Fruit fly (Drosophila melanogaster): ENCODE results near the gene pic.

pic gene

DNA sequence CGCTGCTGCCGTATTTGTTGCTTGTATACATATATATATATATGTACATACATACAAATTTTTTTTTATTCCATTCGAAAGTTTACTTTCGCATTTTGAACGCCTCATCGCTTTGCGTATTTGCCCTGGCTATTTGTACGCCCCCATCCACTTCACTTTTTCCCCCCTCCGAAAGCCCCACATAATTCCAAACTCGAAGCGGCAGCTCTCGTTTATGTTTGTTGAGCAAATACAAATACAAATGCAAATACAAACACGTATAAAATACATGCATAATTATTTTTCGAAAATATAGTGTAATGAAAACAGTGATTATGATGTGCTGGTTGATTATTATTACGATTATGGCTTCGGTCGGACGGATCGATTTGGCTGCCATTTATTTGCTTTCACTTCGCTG, 16.0 kb downstream of the pic start (continued):
- TF ChIP-seq CG11504 (tag; optimal IDR thresholded peaks at IDR 0.05), result peak; percentile 95
- peak; percentile 91 for TF ChIP-seq dmrt11E (tag; optimal IDR thresholded peaks at IDR 0.05)
- no peak for TF ChIP-seq Oaz (GFP tag; IDR thresholded peaks at IDR 0.05)
- TF ChIP-seq CG2712 (tag; optimal IDR thresholded peaks at IDR 0.05), result peak; percentile 88
- TF ChIP-seq grn (GFP tag; optimal IDR thresholded peaks at IDR 0.05), result peak; percentile 75
- peak; percentile 97 for TF ChIP-seq CG15696 (tag; optimal IDR thresholded peaks at IDR 0.05)
- no peak for TF ChIP-seq HmgD (GFP tag; optimal IDR thresholded peaks at IDR 0.05)
- peak; percentile 59 for TF ChIP-seq Atf-2 (GFP tag; optimal IDR thresholded peaks at IDR 0.05)
- TF ChIP-seq Tbp (GFP tag; optimal IDR thresholded peaks at IDR 0.05), result no peak
- TF ChIP-seq slbo (GFP tag; IDR thresholded peaks at IDR 0.05), result peak; percentile 36; the same call in 1 of the 2 replicates
- TF ChIP-seq CG17361 (GFP tag; IDR thresholded peaks at IDR 0.05), result peak; percentile 90
- no peak for TF ChIP-seq Bgb (GFP tag; IDR thresholded peaks at IDR 0.05; ENCODE audit: partially characterized antibody)
- TF ChIP-seq Dbx (GFP tag; IDR thresholded peaks at IDR 0.05), result 0 out of 3 replicates have a peak, but pooled peaks have one; percentile 36
- TF ChIP-seq CG6813 (GFP tag; optimal IDR thresholded peaks at IDR 0.05), result peak; percentile 95
- TF ChIP-seq CG17186 (GFP tag; optimal IDR thresholded peaks at IDR 0.05), result peak; percentile 87
- peak; percentile 69 for TF ChIP-seq Max (GFP tag; optimal IDR thresholded peaks at IDR 0.05)
- TF ChIP-seq CG4617 (GFP tag; optimal IDR thresholded peaks at IDR 0.05; ENCODE audit: borderline replicate concordance), result peak; percentile 14
- peak; percentile 88 for TF ChIP-seq CG8388 (GFP tag; optimal IDR thresholded peaks at IDR 0.05)
- peak; percentile 96 for TF ChIP-seq Sox102F (GFP tag; optimal IDR thresholded peaks at IDR 0.05)
- TF ChIP-seq cwo (GFP tag; optimal IDR thresholded peaks at IDR 0.05), result peak; percentile 77
- TF ChIP-seq ase (GFP tag; IDR thresholded peaks at IDR 0.05), result no peak
- peak; percentile 78 for TF ChIP-seq CG12942 (GFP tag; optimal IDR thresholded peaks at IDR 0.05)
- TF ChIP-seq CG31388 (GFP tag; optimal IDR thresholded peaks at IDR 0.05), result peak; percentile 44
- TF ChIP-seq her (GFP tag; optimal IDR thresholded peaks at IDR 0.05), result peak; percentile 52
- peak; percentile 55; the same call in 1 of the 2 replicates for TF ChIP-seq ttk (GFP tag; IDR thresholded peaks at IDR 0.05)
- no peak for TF ChIP-seq D (optimal IDR thresholded peaks at IDR 0.05)
- TF ChIP-seq D (GFP tag; optimal IDR thresholded peaks at IDR 0.05), result peak; percentile 91
- no peak for TF ChIP-seq B-H2 (GFP tag; optimal IDR thresholded peaks at IDR 0.05)
- TF ChIP-seq Ptx1 (GFP tag; IDR thresholded peaks at IDR 0.05), result peak; percentile 34; the same call in 1 of the 2 replicates
- peak; percentile 81 for TF ChIP-seq CG6654 (GFP tag; optimal IDR thresholded peaks at IDR 0.05)
- peak; percentile 80 for TF ChIP-seq scrt (GFP tag; optimal IDR thresholded peaks at IDR 0.05)
- peak; percentile 73 for TF ChIP-seq CG10267 (tag; optimal IDR thresholded peaks at IDR 0.05)
- no peak for TF ChIP-seq Drgx (GFP tag; IDR thresholded peaks at IDR 0.05)
- TF ChIP-seq pan (optimal IDR thresholded peaks at IDR 0.05), result no peak
- TF ChIP-seq pan (GFP tag; optimal IDR thresholded peaks at IDR 0.05 in 1 of 2, IDR thresholded peaks at IDR 0.05 in 1 of 2), result peak in 1 of 2 experiments; percentile 65
- peak; percentile 89 for TF ChIP-seq dmrt99B (tag; optimal IDR thresholded peaks at IDR 0.05)
- TF ChIP-seq chm (GFP tag; IDR thresholded peaks at IDR 0.05), result peak; percentile 75; the same call in 1 of the 2 replicates
- TF ChIP-seq CG7372 (GFP tag; IDR thresholded peaks at IDR 0.05), result no peak
- TF ChIP-seq croc (GFP tag; conservative IDR thresholded peaks at IDR 0.05), result peak; percentile 47; the same call in 2 of the 3 replicates
- TF ChIP-seq ind (GFP tag; optimal IDR thresholded peaks at IDR 0.05), result peak; percentile 52
- peak; percentile 98 for TF ChIP-seq CG17359 (tag; optimal IDR thresholded peaks at IDR 0.05)
- peak; percentile 86 for TF ChIP-seq CoRest (tag; optimal IDR thresholded peaks at IDR 0.05)
- TF ChIP-seq CG4424 (GFP tag; optimal IDR thresholded peaks at IDR 0.05), result peak; percentile 78
- peak; percentile 84 for TF ChIP-seq Camta (GFP tag; optimal IDR thresholded peaks at IDR 0.05)
- TF ChIP-seq p53 (GFP tag; optimal IDR thresholded peaks at IDR 0.05), result peak; percentile 79
- TF ChIP-seq CG4328 (GFP tag; optimal IDR thresholded peaks at IDR 0.05), result peak; percentile 70
- peak; percentile 69 for TF ChIP-seq tio (GFP tag; optimal IDR thresholded peaks at IDR 0.05)
- TF ChIP-seq Fer1 (GFP tag; optimal IDR thresholded peaks at IDR 0.05), result peak; percentile 91
- peak; percentile 72 for TF ChIP-seq CG3838 (GFP tag; optimal IDR thresholded peaks at IDR 0.05)
- TF ChIP-seq CG4404 (GFP tag; IDR thresholded peaks at IDR 0.05), result no peak
- peak; percentile 47; the same call in 1 of the 3 replicates for TF ChIP-seq B-H1 (GFP tag; IDR thresholded peaks at IDR 0.05)

Data from whole organism, embryonic.